Fruit fly (Drosophila melanogaster) whole organism, embryonic: ENCODE data around the gene CG3632.

ENCODE experiments used
- CG10321 ChIP-seq: fragments of 200-800 bp; sonication (Bioruptor generic); IDR thresholded peaks from 2 replicates; pipeline ENCODE4 v1.3.6; 2022; ENCODE audit warnings: missing biosample characterization, missing genetic modification characterization
- CG10431 ChIP-seq: fragments of 200-800 bp; sonication (Bioruptor generic); optimal IDR thresholded peaks from 3 replicates; lab custom pipeline; 2018; ENCODE audit warnings: missing biosample characterization, mild to moderate bottlenecking, missing genetic modification characterization
- CG11456 ChIP-seq: fragments of 200-800 bp; sonication (Bioruptor generic); IDR thresholded peaks from 3 replicates; pipeline ENCODE4 v1.3.6; 2022; ENCODE audit warnings: missing biosample characterization, missing genetic modification characterization
- CG12391 ChIP-seq: fragments of 200-800 bp; sonication (Bioruptor generic); optimal IDR thresholded peaks from 3 replicates; lab custom pipeline; 2018; ENCODE audit warnings: missing biosample characterization, mild to moderate bottlenecking, missing genetic modification characterization, moderate library complexity
- CG13287 ChIP-seq: fragments of 200-800 bp; sonication (Bioruptor generic); IDR thresholded peaks from 2 replicates; pipeline ENCODE4 v1.3.6; 2022; ENCODE audit warnings: missing biosample characterization, missing genetic modification characterization; ENCODE audit not compliant: partially characterized antibody
- CG14050 ChIP-seq: fragments of 200-800 bp; sonication (Bioruptor generic); IDR thresholded peaks from 3 replicates; pipeline ENCODE4 v1.3.6; 2022; ENCODE audit warnings: missing biosample characterization, missing genetic modification characterization
- CG14710 ChIP-seq: fragments of 200-800 bp; sonication (Bioruptor generic); optimal IDR thresholded peaks from 3 replicates; lab custom pipeline; 2019; ENCODE audit warnings: missing biosample characterization, mild to moderate bottlenecking, missing genetic modification characterization, moderate library complexity
- CG15073 ChIP-seq: fragments of 200-800 bp; sonication (Bioruptor generic); optimal IDR thresholded peaks from 2 replicates; lab custom pipeline; 2016; ENCODE audit warnings: missing biosample characterization, missing genetic modification characterization
- CG15514 ChIP-seq: fragments of 200-800 bp; sonication (Bioruptor generic); optimal IDR thresholded peaks from 3 replicates; lab custom pipeline; 2017; ENCODE audit warnings: missing biosample characterization, missing genetic modification characterization, mild to moderate bottlenecking, moderate library complexity, missing genetic modification reagents
- CG15601 ChIP-seq: fragments of 200-800 bp; sonication (Bioruptor generic); optimal IDR thresholded peaks from 3 replicates; lab custom pipeline; 2019; ENCODE audit warnings: missing biosample characterization, mild to moderate bottlenecking, missing genetic modification characterization, moderate library complexity
- CG15696 ChIP-seq: fragments of 200-800 bp; sonication (Bioruptor generic); optimal IDR thresholded peaks from 2 replicates; lab custom pipeline; 2019; ENCODE audit warnings: missing biosample characterization, mild to moderate bottlenecking, missing genetic modification characterization, moderate library complexity
- CG1603 ChIP-seq: fragments of 200-800 bp; sonication (Bioruptor generic); optimal IDR thresholded peaks from 2 replicates; lab custom pipeline; 2019; ENCODE audit warnings: missing biosample characterization, mild to moderate bottlenecking, missing genetic modification characterization, moderate library complexity
- CG17802 ChIP-seq: fragments of 200-800 bp; sonication (Bioruptor generic); optimal IDR thresholded peaks from 2 replicates; lab custom pipeline; 2018; ENCODE audit warnings: missing biosample characterization, mild to moderate bottlenecking, missing genetic modification characterization, moderate library complexity
- CG1832 ChIP-seq: fragments of 200-800 bp; sonication (Bioruptor generic); optimal IDR thresholded peaks from 2 replicates; lab custom pipeline; 2017; ENCODE audit warnings: missing biosample characterization, mild to moderate bottlenecking, missing genetic modification characterization, inconsistent platforms
- CG30020 ChIP-seq: fragments of 200-800 bp; optimal IDR thresholded peaks from 2 replicates; lab custom pipeline; 2019; ENCODE audit warnings: missing biosample characterization, mild to moderate bottlenecking, missing genetic modification characterization, moderate library complexity
- CG3065 ChIP-seq: fragments of 200-800 bp; sonication (Bioruptor generic); optimal IDR thresholded peaks from 2 replicates; lab custom pipeline; 2016; ENCODE audit warnings: missing biosample characterization, missing genetic modification characterization
- CG32767 ChIP-seq: fragments of 200-800 bp; sonication (Bioruptor generic); IDR thresholded peaks from 2 replicates; pipeline ENCODE4 v1.3.6; 2022; ENCODE audit warnings: missing biosample characterization, missing genetic modification characterization
- CG34376 ChIP-seq: fragments of 200-800 bp; sonication (Bioruptor generic); optimal IDR thresholded peaks from 2 replicates; lab custom pipeline; 2018; ENCODE audit warnings: missing biosample characterization, mild to moderate bottlenecking, missing genetic modification characterization
- CG3726 ChIP-seq: fragments of 200-800 bp; sonication (Bioruptor generic); IDR thresholded peaks from 3 replicates; pipeline ENCODE4, ENCODE4 v1.3.6; 2022; ENCODE audit warnings: missing biosample characterization, missing genetic modification characterization
- CG42726 ChIP-seq: fragments of 200-800 bp; sonication (Bioruptor generic); IDR thresholded peaks from 2 replicates; pipeline ENCODE4 v1.3.6; 2022; ENCODE audit warnings: missing biosample characterization, missing genetic modification characterization; ENCODE audit not compliant: partially characterized antibody
- CG4707 ChIP-seq: fragments of 200-800 bp; sonication (Bioruptor generic); optimal IDR thresholded peaks from 2 replicates; lab custom pipeline; 2018; ENCODE audit warnings: missing biosample characterization, mild to moderate bottlenecking, missing genetic modification characterization, moderate library complexity
- CG5953 ChIP-seq: fragments of 200-800 bp; sonication (Bioruptor generic); IDR thresholded peaks from 2 replicates; pipeline ENCODE4 v1.3.6; 2022; ENCODE audit warnings: missing biosample characterization, missing genetic modification characterization
- CG7357 ChIP-seq: fragments of 200-800 bp; sonication (Bioruptor generic); IDR thresholded peaks from 3 replicates; pipeline ENCODE4 v1.3.6; 2022; ENCODE audit warnings: missing biosample characterization, missing genetic modification characterization
- CG8924 ChIP-seq: fragments of 200-800 bp; optimal IDR thresholded peaks from 3 replicates; lab custom pipeline; 2019; ENCODE audit warnings: missing biosample characterization, mild to moderate bottlenecking, missing genetic modification characterization, moderate library complexity
- CHES-1-like ChIP-seq: fragments of 200-800 bp; sonication (Bioruptor generic); optimal IDR thresholded peaks from 2 replicates; lab custom pipeline; 2016; ENCODE audit warnings: missing biosample characterization, missing genetic modification characterization
- Dbx ChIP-seq: fragments of 200-800 bp; sonication (Bioruptor generic); IDR thresholded peaks from 3 replicates; pipeline ENCODE4 v1.3.6; 2022; ENCODE audit warnings: missing biosample characterization, missing genetic modification characterization
- E2f2 ChIP-seq: fragments of 200-800 bp; sonication (Bioruptor generic); IDR thresholded peaks from 2 replicates; pipeline ENCODE4 v1.3.6; 2022; ENCODE audit warnings: missing biosample characterization, missing genetic modification characterization
- Ets97D ChIP-seq: fragments of 200-800 bp; sonication (Bioruptor generic); optimal IDR thresholded peaks from 3 replicates; lab custom pipeline; 2016; ENCODE audit warnings: missing biosample characterization, missing genetic modification characterization
- Fer3 ChIP-seq: fragments of 200-800 bp; sonication (Bioruptor generic); optimal IDR thresholded peaks from 2 replicates; lab custom pipeline; 2018; ENCODE audit warnings: missing biosample characterization, mild to moderate bottlenecking, missing genetic modification characterization, moderate library complexity
- GATAe ChIP-seq: fragments of 200-800 bp; sonication (Bioruptor generic); conservative IDR thresholded peaks from 2 replicates; pipeline ENCODE4 v1.3.6; 2022; ENCODE audit warnings: missing biosample characterization, missing genetic modification characterization
- Gsc ChIP-seq: fragments of 200-800 bp; sonication (Bioruptor generic); IDR thresholded peaks from 2 replicates; pipeline ENCODE4 v1.3.6; 2022; ENCODE audit warnings: missing biosample characterization, missing genetic modification characterization
- MESR4 ChIP-seq: fragments of 200-800 bp; sonication (Bioruptor generic); optimal IDR thresholded peaks from 2 replicates; lab custom pipeline; 2018; ENCODE audit warnings: missing biosample characterization, mild to moderate bottlenecking, missing genetic modification characterization, moderate library complexity
- PHDP ChIP-seq: fragments of 200-800 bp; sonication (Bioruptor generic); optimal IDR thresholded peaks from 3 replicates; lab custom pipeline; 2018; ENCODE audit warnings: missing biosample characterization, mild to moderate bottlenecking, missing genetic modification characterization, moderate library complexity
- YL-1 ChIP-seq: fragments of 200-800 bp; sonication (Bioruptor generic); optimal IDR thresholded peaks from 3 replicates; lab custom pipeline; 2017; ENCODE audit warnings: missing biosample characterization, mild to moderate bottlenecking, missing genetic modification characterization
- abd-A ChIP-seq: fragments of 200-800 bp; sonication (Bioruptor generic); optimal IDR thresholded peaks from 3 replicates; lab custom pipeline; 2019; ENCODE audit warnings: missing biosample characterization, mild to moderate bottlenecking, missing genetic modification characterization, moderate library complexity
- chn ChIP-seq: fragments of 200-800 bp; sonication (Bioruptor generic); optimal IDR thresholded peaks from 2 replicates; lab custom pipeline; 2016; ENCODE audit warnings: missing biosample characterization, missing genetic modification characterization
- eve ChIP-seq, 2 experiments: fragments of >200 bp; optimal IDR thresholded peaks; 2 replicates each; lab custom pipeline; 2017; ENCODE audit warnings: missing biosample characterization in 2 of 2, missing genetic modification characterization in 2 of 2
- gcm ChIP-seq: fragments of 200-800 bp; sonication (Bioruptor generic); optimal IDR thresholded peaks from 2 replicates; lab custom pipeline; 2019; ENCODE audit warnings: missing biosample characterization, mild to moderate bottlenecking, missing genetic modification characterization, moderate library complexity
- gt ChIP-seq: fragments of 200-800 bp; sonication (Bioruptor generic); IDR thresholded peaks from 2 replicates; pipeline ENCODE4 v1.3.6; 2022; ENCODE audit warnings: missing biosample characterization, missing genetic modification characterization
- inv ChIP-seq: fragments of 200-800 bp; sonication (Bioruptor generic); IDR thresholded peaks from 2 replicates; pipeline ENCODE4 v1.3.6; 2022; ENCODE audit warnings: missing biosample characterization, missing genetic modification characterization; ENCODE audit not compliant: partially characterized antibody
- knrl ChIP-seq: fragments of 200-800 bp; sonication (Bioruptor generic); IDR thresholded peaks from 3 replicates; pipeline ENCODE4 v1.3.6; 2022; ENCODE audit warnings: missing biosample characterization, missing genetic modification characterization; ENCODE audit not compliant: partially characterized antibody
- nerfin-2 ChIP-seq: fragments of 200-800 bp; sonication (Bioruptor generic); IDR thresholded peaks from 2 replicates; pipeline ENCODE4 v1.3.6; 2022; ENCODE audit warnings: missing biosample characterization, missing genetic modification characterization; ENCODE audit not compliant: partially characterized antibody
- shn ChIP-seq: fragments of 200-800 bp; sonication (Bioruptor generic); optimal IDR thresholded peaks from 3 replicates; lab custom pipeline; 2016; ENCODE audit warnings: missing biosample characterization, missing genetic modification characterization
- tna ChIP-seq: fragments of 200-800 bp; sonication (Bioruptor generic); IDR thresholded peaks from 2 replicates; pipeline ENCODE4 v1.3.6; 2022; ENCODE audit warnings: missing biosample characterization, missing genetic modification characterization; ENCODE audit not compliant: partially characterized antibody
- ttk ChIP-seq: fragments of 200-800 bp; sonication (Bioruptor generic); IDR thresholded peaks from 2 replicates; pipeline ENCODE4 v2.1.2; 2022; ENCODE audit warnings: missing biosample characterization, missing genetic modification characterization
- vnd ChIP-seq: fragments of 200-800 bp; sonication (Bioruptor generic); IDR thresholded peaks from 3 replicates; pipeline ENCODE4 v1.3.6; 2022; ENCODE audit warnings: missing biosample characterization, missing genetic modification characterization; ENCODE audit not compliant: partially characterized antibody
- wor ChIP-seq: fragments of 200-800 bp; sonication (Bioruptor generic); IDR thresholded peaks from 2 replicates; pipeline ENCODE4 v1.3.6; 2022; ENCODE audit warnings: missing biosample characterization, missing genetic modification characterization

CG3632 gene

dm6 chrX:16331562-16332233, 35.2 kb downstream of the CG3632 start (continued):
- peak; percentile 9 for TF ChIP-seq YL-1 (GFP tag; lab: Kevin White, UChicago)
- TF ChIP-seq CG1603 (tag; lab: Kevin White, UChicago), result peak; percentile 59
- peak; percentile 89 for TF ChIP-seq knrl (GFP tag; lab: Robert Waterston, UW)
- no peak for TF ChIP-seq CG11456
- no peak for TF ChIP-seq ttk
- peak; percentile 77 for TF ChIP-seq inv (GFP tag; lab: Robert Waterston, UW)
- TF ChIP-seq CG1832 (GFP tag; lab: Kevin White, UChicago), result no peak
- TF ChIP-seq nerfin-2, result 0 out of 2 replicates have a peak, but pooled peaks have one; percentile 15
- peak; percentile 61; the same call in 2 of the 3 replicates for TF ChIP-seq vnd
- peak; percentile 40 for TF ChIP-seq CG15601 (tag; lab: Kevin White, UChicago)
- TF ChIP-seq tna, result peak; percentile 57
- TF ChIP-seq CG15696 (tag; lab: Kevin White, UChicago), result no peak
- peak; percentile 19 for TF ChIP-seq Ets97D (GFP tag; lab: Kevin White, UChicago)
- peak; percentile 10 for TF ChIP-seq CG14710 (tag; lab: Kevin White, UChicago)
- no peak for TF ChIP-seq gcm (GFP tag; lab: Kevin White, UChicago)
- TF ChIP-seq CG7357 (GFP tag; lab: Robert Waterston, UW), result peak; percentile 12; the same call in 2 of the 3 replicates
- TF ChIP-seq MESR4 (GFP tag; lab: Kevin White, UChicago), result peak; percentile 63
- TF ChIP-seq PHDP, result no peak
- TF ChIP-seq Dbx (GFP tag; lab: Robert Waterston, UW), result 0 out of 3 replicates have a peak, but pooled peaks have one; percentile 19
- peak; percentile 84 for TF ChIP-seq CG13287 (GFP tag; lab: Robert Waterston, UW)
- peak; percentile 89; the same call in 1 of the 2 replicates for TF ChIP-seq CG42726
- TF ChIP-seq CG30020, result peak; percentile 92
- TF ChIP-seq CG17802 (tag; lab: Kevin White, UChicago), result peak; percentile 78

dm6 chrX:16332615-16333288, 36.3 kb downstream of the CG3632 start:
- peak; percentile 94 for TF ChIP-seq CG10431 (GFP tag; lab: Kevin White, UChicago)
- TF ChIP-seq Fer3 (tag; lab: Kevin White, UChicago), result peak; percentile 96
- peak; percentile 90 for TF ChIP-seq CG30020
- TF ChIP-seq shn (GFP tag; lab: Kevin White, UChicago), result peak; percentile 94
- TF ChIP-seq CG8924 (tag; lab: Kevin White, UChicago), result peak; percentile 98
- peak; percentile 89 for TF ChIP-seq CG14050 (GFP tag; lab: Robert Waterston, UW)
- TF ChIP-seq CG32767, result peak; percentile 91
- TF ChIP-seq CG10321 (GFP tag; lab: Robert Waterston, UW), result peak; percentile 64
- peak; percentile 90 for TF ChIP-seq CG3065 (GFP tag; lab: Kevin White, UChicago)
- TF ChIP-seq CHES-1-like, result peak; percentile 95
- TF ChIP-seq CG3726 (GFP tag; lab: Robert Waterston, UW), result no peak; the same call in 2 of the 3 replicates
- no peak for TF ChIP-seq eve (GFP tag; optimal IDR thresholded peaks at IDR 0.05; lab: Kevin White, UChicago)
- no peak for TF ChIP-seq Gsc (GFP tag; lab: Robert Waterston, UW)
- peak; percentile 97 for TF ChIP-seq CG12391
- peak; percentile 88 for TF ChIP-seq CG4707
- TF ChIP-seq wor (GFP tag; lab: Robert Waterston, UW), result peak; percentile 87
- peak; percentile 93 for TF ChIP-seq CG15696 (tag; lab: Kevin White, UChicago)
- peak; percentile 98 for TF ChIP-seq CG34376 (GFP tag; lab: Kevin White, UChicago)
- peak; percentile 93 for TF ChIP-seq abd-A (tag; lab: Kevin White, UChicago)
- peak; percentile 62 for TF ChIP-seq CG15073 (GFP tag; lab: Kevin White, UChicago)
- TF ChIP-seq chn, result peak; percentile 95
- TF ChIP-seq GATAe (GFP tag; lab: Robert Waterston, UW), result peak; percentile 60
- TF ChIP-seq CG5953 (GFP tag; lab: Robert Waterston, UW), result peak; percentile 63; the same call in 1 of the 2 replicates
- TF ChIP-seq CG15514 (GFP tag; lab: Kevin White, UChicago), result peak; percentile 89
- peak; percentile 77 for TF ChIP-seq E2f2 (GFP tag; lab: Robert Waterston, UW)
- TF ChIP-seq gt (GFP tag; lab: Robert Waterston, UW), result peak; percentile 84
